Fruit fly (Drosophila melanogaster) whole organism, pupa: Measurements from ENCODE around the gene CG5921.

Experiments
- CG12605 ChIP-seq: fragments of 200-800 bp; sonication (Bioruptor generic); IDR thresholded peaks from 2 replicates; pipeline ENCODE4 v1.3.6; 2022; ENCODE audit warnings: missing biosample characterization, missing genetic modification characterization
- CG13204 ChIP-seq: fragments of 200-800 bp; sonication (Bioruptor generic); optimal IDR thresholded peaks from 2 replicates; lab custom pipeline; 2018; ENCODE audit warnings: missing biosample characterization, mild to moderate bottlenecking, missing genetic modification characterization, moderate library complexity
- CG32121 ChIP-seq: fragments of 200-800 bp; sonication (Bioruptor generic); IDR thresholded peaks from 2 replicates; pipeline ENCODE4 v1.3.6; 2022; ENCODE audit warnings: missing biosample characterization, missing genetic modification characterization
- CG34367 ChIP-seq: fragments of 200-800 bp; sonication (Bioruptor generic); optimal IDR thresholded peaks from 2 replicates; lab custom pipeline; 2018; ENCODE audit warnings: missing biosample characterization, mild to moderate bottlenecking, missing genetic modification characterization
- D1 ChIP-seq: fragments of 200-800 bp; sonication (Bioruptor generic); optimal IDR thresholded peaks from 2 replicates; lab custom pipeline; 2018; ENCODE audit warnings: missing biosample characterization, mild to moderate bottlenecking, missing genetic modification characterization, moderate library complexity
- Pif1B ChIP-seq: fragments of 200-800 bp; sonication (Bioruptor generic); optimal IDR thresholded peaks from 3 replicates; lab custom pipeline; 2016; ENCODE audit warnings: missing biosample characterization, missing genetic modification characterization

Gene CG5921

DNA sequence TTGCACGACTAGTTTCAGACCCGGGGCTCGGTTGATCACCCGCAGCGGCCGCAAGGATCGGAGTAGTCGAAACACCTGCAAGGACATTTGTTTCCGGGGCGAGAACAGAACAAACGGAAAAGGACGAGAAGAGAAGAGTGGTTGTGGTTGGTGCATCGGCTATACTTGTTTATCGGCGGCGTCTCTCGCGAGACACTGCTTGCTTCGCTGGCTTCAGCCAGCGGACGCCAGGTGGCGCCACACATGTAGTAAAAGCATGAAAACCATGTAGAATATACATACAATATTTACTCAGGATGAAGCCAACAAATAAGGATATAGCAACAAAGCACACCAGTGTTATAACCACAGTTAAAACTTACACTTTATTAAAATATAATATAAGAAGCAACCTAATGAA is 59.2 kb downstream of the CG5921 start:
- TF ChIP-seq CG13204 (GFP tag; lab: Kevin White, UChicago) (no peak), CG34367 (tag; lab: Kevin White, UChicago) (no peak), CG32121 (no peak), Pif1B (GFP tag; lab: Kevin White, UChicago) (no peak), CG12605 (GFP tag; lab: Robert Waterston, UW) (no peak), D1 (tag; lab: Kevin White, UChicago) (no peak)
- TF ChIP-seq, all 21 proteins: peak for 0
